Worm (Caenorhabditis elegans) whole organism, L3 larva: ENCODE results near the gene C55C3.1.

Experiments used
- R02D3.7 ChIP-seq: fragments of 150-350 bp; optimal IDR thresholded peaks from 2 replicates; lab custom pipeline; 2014; ENCODE audit warnings: missing biosample characterization, missing genetic modification characterization
- aly-2 ChIP-seq: fragments of 150-350 bp; optimal IDR thresholded peaks from 2 replicates; lab custom pipeline; 2014; ENCODE audit warnings: missing biosample characterization, missing genetic modification characterization
- ama-1 ChIP-seq: fragments of 150-350 bp; optimal IDR thresholded peaks from 2 replicates; lab custom pipeline; 2018
- daf-12 ChIP-seq: fragments of 150-350 bp; optimal IDR thresholded peaks from 2 replicates; lab custom pipeline; 2014; ENCODE audit warnings: missing biosample characterization, missing genetic modification reagents, missing genetic modification characterization
- fos-1 ChIP-seq: fragments of 150-350 bp; optimal IDR thresholded peaks from 2 replicates; lab custom pipeline; 2014; ENCODE audit warnings: missing biosample characterization, missing genetic modification characterization
- unc-62 ChIP-seq: fragments of 150-350 bp; sonication (generic microtip); optimal IDR thresholded peaks from 4 replicates; lab custom pipeline; 2014; ENCODE audit warnings: missing biosample characterization, missing genetic modification reagents, missing genetic modification characterization
- ztf-11 ChIP-seq: fragments of 150-350 bp; optimal IDR thresholded peaks from 2 replicates; lab custom pipeline; 2014; ENCODE audit warnings: missing biosample characterization, missing genetic modification characterization

DNA sequence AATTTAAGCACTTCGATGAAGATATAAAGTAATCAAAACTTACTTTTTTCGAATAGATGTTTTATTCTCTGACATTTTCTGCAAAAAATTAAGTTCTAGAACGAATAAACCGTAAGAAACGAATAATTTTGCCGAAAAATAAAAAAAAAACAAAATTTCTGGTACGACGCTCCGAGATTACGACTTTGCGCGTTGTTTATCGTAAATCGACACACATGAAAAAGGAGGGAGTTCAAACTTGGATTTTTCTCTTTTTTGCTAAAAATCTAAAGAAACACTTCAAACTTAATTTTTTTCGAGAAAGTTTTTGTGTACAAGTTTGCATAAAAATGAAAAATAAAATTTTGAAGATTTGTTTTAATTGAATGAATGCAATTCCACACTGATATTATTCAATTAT lies 22.7 kb downstream of the C55C3.1 start, which contains the start of gene H35B03.2:
- TF ChIP-seq fos-1 (no peak), daf-12 (tag; lab: Kevin White, UChicago) (no peak), ama-1 (lab: Kevin White, UChicago) (no peak), R02D3.7 (tag; lab: Kevin White, UChicago) (peak; percentile 98), unc-62 (GFP tag; lab: Kevin White, UChicago) (no peak), aly-2 (no peak), ztf-11 (no peak)
